Fruit fly (Drosophila melanogaster): ENCODE measurements around the gene Tm2.

Gene Tm2

dm6 chr3R:15332994-15333393, 23.0 kb downstream of the Tm2 start, which contains the start of the genes Fkbp39 and Cyfip (continued):
- no peak for TF ChIP-seq Hmx (GFP tag; optimal IDR thresholded peaks at IDR 0.05)
- no peak for TF ChIP-seq Eip74EF (GFP tag; optimal IDR thresholded peaks at IDR 0.05)
- no peak for TF ChIP-seq CG4707 (GFP tag; optimal IDR thresholded peaks at IDR 0.05)
- no peak for TF ChIP-seq CG17361 (GFP tag; IDR thresholded peaks at IDR 0.05)
- TF ChIP-seq CG14014 (GFP tag; IDR thresholded peaks at IDR 0.05), result peak; percentile 51; the same call in 1 of the 2 replicates
- TF ChIP-seq eyg (GFP tag; optimal IDR thresholded peaks at IDR 0.05), result no peak
- peak; percentile 76 for TF ChIP-seq zfh2 (GFP tag; optimal IDR thresholded peaks at IDR 0.05)
- peak; percentile 59 for TF ChIP-seq inv (GFP tag; IDR thresholded peaks at IDR 0.05; ENCODE audit: partially characterized antibody)
- TF ChIP-seq gcm (GFP tag; optimal IDR thresholded peaks at IDR 0.05), result no peak
- peak; percentile 98 for TF ChIP-seq CG4617 (GFP tag; optimal IDR thresholded peaks at IDR 0.05; ENCODE audit: borderline replicate concordance)
- TF ChIP-seq CkIIα-i1 (GFP tag; IDR thresholded peaks at IDR 0.05), result no peak
- TF ChIP-seq slp2 (GFP tag; optimal IDR thresholded peaks at IDR 0.05), result no peak
- TF ChIP-seq Sox100B (GFP tag; optimal IDR thresholded peaks at IDR 0.05), result no peak
- TF ChIP-seq slbo (GFP tag; IDR thresholded peaks at IDR 0.05), result peak; percentile 76
- TF ChIP-seq fd3F (GFP tag; optimal IDR thresholded peaks at IDR 0.05), result no peak
- TF ChIP-seq peb (GFP tag; IDR thresholded peaks at IDR 0.05), result no peak
- no peak for TF ChIP-seq dmrt11E (tag; optimal IDR thresholded peaks at IDR 0.05)
- no peak for TF ChIP-seq CG8388 (GFP tag; optimal IDR thresholded peaks at IDR 0.05)
- peak; percentile 96 for TF ChIP-seq ewg (GFP tag; optimal IDR thresholded peaks at IDR 0.05)
- TF ChIP-seq CG10209 (GFP tag; optimal IDR thresholded peaks at IDR 0.05), result no peak
- TF ChIP-seq Neu2 (GFP tag; optimal IDR thresholded peaks at IDR 0.05; ENCODE audit: borderline replicate concordance), result no peak
- TF ChIP-seq gsb (GFP tag; IDR thresholded peaks at IDR 0.05), result no peak
- TF ChIP-seq Med (GFP tag), result peak; percentile 98
- TF ChIP-seq HLH54F (GFP tag; optimal IDR thresholded peaks at IDR 0.05), result peak; percentile 64
- TF ChIP-seq Ravus (GFP tag; IDR thresholded peaks at IDR 0.05), result no peak
- peak; percentile 33 for TF ChIP-seq CG30403 (GFP tag; optimal IDR thresholded peaks at IDR 0.05)
- TF ChIP-seq ind (GFP tag; optimal IDR thresholded peaks at IDR 0.05), result peak; percentile 25
- no peak for TF ChIP-seq CG11696 (GFP tag; IDR thresholded peaks at IDR 0.05)
- no peak for TF ChIP-seq D19A (tag; optimal IDR thresholded peaks at IDR 0.05)
- TF ChIP-seq CG18599 (GFP tag; optimal IDR thresholded peaks at IDR 0.05), result no peak
- TF ChIP-seq Opbp (GFP tag; IDR thresholded peaks at IDR 0.05; ENCODE audit: partially characterized antibody), result peak; percentile 83
- peak; percentile 91 for TF ChIP-seq sens (GFP tag)
- TF ChIP-seq CG3838 (GFP tag; optimal IDR thresholded peaks at IDR 0.05), result no peak
- TF ChIP-seq luna (GFP tag; optimal IDR thresholded peaks at IDR 0.05), result peak; percentile 7
- TF ChIP-seq CG10274 (GFP tag; optimal IDR thresholded peaks at IDR 0.05), result no peak
- TF ChIP-seq Ssrp (tag; optimal IDR thresholded peaks at IDR 0.05), result no peak
- 0 out of 2 replicates have a peak, but pooled peaks have one; percentile 20 for TF ChIP-seq CG11247 (GFP tag; IDR thresholded peaks at IDR 0.05)
- peak; percentile 27 for TF ChIP-seq Fer3 (tag; optimal IDR thresholded peaks at IDR 0.05)
- no peak for TF ChIP-seq nau (GFP tag; optimal IDR thresholded peaks at IDR 0.05)
- TF ChIP-seq chm (GFP tag; IDR thresholded peaks at IDR 0.05), result no peak
- TF ChIP-seq cato (GFP tag; optimal IDR thresholded peaks at IDR 0.05; ENCODE audit: borderline replicate concordance), result no peak
- peak in 1 of 2 experiments; percentile 16 for TF ChIP-seq bsh (GFP tag; optimal IDR thresholded peaks at IDR 0.05)
- peak; percentile 77 for TF ChIP-seq unc-4 (GFP tag; IDR thresholded peaks at IDR 0.05; ENCODE audit: partially characterized antibody)
- 0 out of 2 replicates have a peak, but pooled peaks have one; percentile 27 for TF ChIP-seq Xrp1 (GFP tag; IDR thresholded peaks at IDR 0.05)
- TF ChIP-seq tio (GFP tag; optimal IDR thresholded peaks at IDR 0.05), result no peak
- TF ChIP-seq ken (GFP tag; IDR thresholded peaks at IDR 0.05), result peak; percentile 66; the same call in 2 of the 3 replicates
- TF ChIP-seq CG18011 (GFP tag; optimal IDR thresholded peaks at IDR 0.05), result peak; percentile 47
- TF ChIP-seq CG42726 (GFP tag; IDR thresholded peaks at IDR 0.05; ENCODE audit: partially characterized antibody), result peak; percentile 80
- TF ChIP-seq org-1 (GFP tag; optimal IDR thresholded peaks at IDR 0.05), result no peak
- peak; percentile 39 for TF ChIP-seq CG3163 (GFP tag; optimal IDR thresholded peaks at IDR 0.05)
